Fruit fly (Drosophila melanogaster) whole organism, wandering third instar larva: Measurements from ENCODE around the gene Hmgcr.

ENCODE experiments used
- CG32264 ChIP-seq: fragments of 200-800 bp; sonication (Bioruptor generic); optimal IDR thresholded peaks from 2 replicates; lab custom pipeline; 2016; ENCODE audit warnings: missing biosample characterization, missing genetic modification characterization
- CG9705 ChIP-seq: fragments of 200-800 bp; sonication (Bioruptor generic); optimal IDR thresholded peaks from 2 replicates; lab custom pipeline; 2018; ENCODE audit warnings: missing biosample characterization, mild to moderate bottlenecking, missing genetic modification characterization
- Dfd ChIP-seq: fragments of >200 bp; optimal IDR thresholded peaks from 2 replicates; lab custom pipeline; 2017; ENCODE audit warnings: missing biosample characterization, missing genetic modification characterization
- GATAd ChIP-seq: sonication (Bioruptor generic); optimal IDR thresholded peaks from 2 replicates; lab custom pipeline; 2016; ENCODE audit warnings: missing biosample characterization, missing genetic modification characterization
- HLH106 ChIP-seq: fragments of 200-800 bp; optimal IDR thresholded peaks from 3 replicates; lab custom pipeline; 2019; ENCODE audit warnings: missing biosample characterization, mild to moderate bottlenecking, missing genetic modification characterization, moderate library complexity
- Hnf4 ChIP-seq: fragments of 200-800 bp; sonication (Bioruptor generic); optimal IDR thresholded peaks from 2 replicates; lab custom pipeline; 2016; ENCODE audit warnings: missing biosample characterization, mild to moderate bottlenecking, missing genetic modification characterization
- Hr83 ChIP-seq: fragments of 200-300 bp; sonication (Bioruptor generic); optimal IDR thresholded peaks from 2 replicates; lab custom pipeline; 2016; ENCODE audit warnings: missing biosample characterization, mild to moderate bottlenecking, missing genetic modification characterization, moderate library complexity; ENCODE audit not compliant: poor library complexity, severe bottlenecking
- Jra ChIP-seq: sonication (Bioruptor generic); optimal IDR thresholded peaks from 2 replicates; lab custom pipeline; 2016; ENCODE audit warnings: missing biosample characterization, missing genetic modification characterization
- Myc ChIP-seq: fragments of >200 bp; optimal IDR thresholded peaks from 2 replicates; lab custom pipeline; 2017
- OdsH ChIP-seq: fragments of 200-800 bp; sonication (Bioruptor generic); optimal IDR thresholded peaks from 2 replicates; lab custom pipeline; 2016; ENCODE audit warnings: missing biosample characterization, mild to moderate bottlenecking, missing genetic modification characterization
- Rel ChIP-seq, 2 experiments: fragments of 200-800 bp; sonication (Bioruptor generic) in 1 of 2; optimal IDR thresholded peaks; 2 replicates in 1 of 2; 3 replicates in 1 of 2; lab custom pipeline; 2016 to 2019; ENCODE audit warnings: mild to moderate bottlenecking in 2 of 2, missing biosample characterization in 2 of 2, missing genetic modification characterization in 2 of 2, moderate library complexity in 1 of 2
- Sp1 ChIP-seq: fragments of 200-800 bp; sonication (Bioruptor generic); optimal IDR thresholded peaks from 3 replicates; lab custom pipeline; 2019; ENCODE audit warnings: missing biosample characterization, mild to moderate bottlenecking, missing genetic modification characterization, moderate library complexity
- br ChIP-seq: fragments of 200-800 bp; sonication (Bioruptor generic); optimal IDR thresholded peaks from 2 replicates; lab custom pipeline; 2016; ENCODE audit warnings: missing biosample characterization, missing genetic modification characterization
- dmrt93B ChIP-seq: fragments of 200-800 bp; sonication (Bioruptor generic); optimal IDR thresholded peaks from 2 replicates; lab custom pipeline; 2018; ENCODE audit warnings: missing biosample characterization, mild to moderate bottlenecking, missing genetic modification characterization
- dsf ChIP-seq: sonication (Bioruptor generic); optimal IDR thresholded peaks from 2 replicates; lab custom pipeline; 2016; ENCODE audit warnings: missing biosample characterization, missing genetic modification characterization, borderline replicate concordance
- ey ChIP-seq: fragments of 200-800 bp; sonication (Bioruptor generic); optimal IDR thresholded peaks from 2 replicates; lab custom pipeline; 2016; ENCODE audit warnings: missing biosample characterization, missing genetic modification characterization
- foxo ChIP-seq, 2 experiments: fragments of 200-800 bp; sonication (Bioruptor generic); optimal IDR thresholded peaks; 2 replicates in 1 of 2; 3 replicates in 1 of 2; lab custom pipeline; 2016 to 2017; ENCODE audit warnings: missing biosample characterization in 2 of 2, missing genetic modification characterization in 2 of 2
- fru ChIP-seq: fragments of 200-800 bp; sonication (Bioruptor generic); optimal IDR thresholded peaks from 3 replicates; lab custom pipeline; 2016; ENCODE audit warnings: missing biosample characterization, mild to moderate bottlenecking, missing genetic modification characterization
- h ChIP-seq: fragments of 200-800 bp; sonication (Bioruptor generic); optimal IDR thresholded peaks from 3 replicates; lab custom pipeline; 2016; ENCODE audit warnings: missing biosample characterization, mild to moderate bottlenecking, missing genetic modification characterization
- jim ChIP-seq: fragments of 175-275, 200-325 bp; sonication (Bioruptor generic); optimal IDR thresholded peaks from 2 replicates; lab custom pipeline; 2016; ENCODE audit warnings: missing biosample characterization, mild to moderate bottlenecking, missing genetic modification characterization
- pan ChIP-seq: fragments of >200 bp; optimal IDR thresholded peaks from 2 replicates; lab custom pipeline; 2017
- psq ChIP-seq: fragments of 200-800 bp; sonication (Bioruptor generic); optimal IDR thresholded peaks from 3 replicates; lab custom pipeline; 2017; ENCODE audit warnings: missing biosample characterization, mild to moderate bottlenecking, missing genetic modification characterization, moderate library complexity
- rgr ChIP-seq: fragments of 200-800 bp; sonication (Bioruptor generic); optimal IDR thresholded peaks from 3 replicates; lab custom pipeline; 2016; ENCODE audit warnings: missing biosample characterization, mild to moderate bottlenecking, missing genetic modification characterization
- sage ChIP-seq: fragments of 200-800 bp; sonication (Bioruptor generic); optimal IDR thresholded peaks from 2 replicates; lab custom pipeline; 2016; ENCODE audit warnings: missing biosample characterization, mild to moderate bottlenecking, missing genetic modification characterization
- sv ChIP-seq: fragments of 200-800 bp; sonication (Bioruptor generic); optimal IDR thresholded peaks from 3 replicates; lab custom pipeline; 2016; ENCODE audit warnings: missing biosample characterization, missing genetic modification characterization
- tai ChIP-seq: sonication (Bioruptor generic); optimal IDR thresholded peaks from 2 replicates; lab custom pipeline; 2016; ENCODE audit warnings: missing biosample characterization, missing genetic modification characterization
- usp ChIP-seq: fragments of >200 bp; optimal IDR thresholded peaks from 2 replicates; lab custom pipeline; 2017; ENCODE audit warnings: missing biosample characterization, missing genetic modification characterization
- woc ChIP-seq: sonication (Bioruptor generic); optimal IDR thresholded peaks from 2 replicates; lab custom pipeline; 2016; ENCODE audit warnings: missing biosample characterization, mild to moderate bottlenecking, missing genetic modification characterization

Hmgcr gene

DNA sequence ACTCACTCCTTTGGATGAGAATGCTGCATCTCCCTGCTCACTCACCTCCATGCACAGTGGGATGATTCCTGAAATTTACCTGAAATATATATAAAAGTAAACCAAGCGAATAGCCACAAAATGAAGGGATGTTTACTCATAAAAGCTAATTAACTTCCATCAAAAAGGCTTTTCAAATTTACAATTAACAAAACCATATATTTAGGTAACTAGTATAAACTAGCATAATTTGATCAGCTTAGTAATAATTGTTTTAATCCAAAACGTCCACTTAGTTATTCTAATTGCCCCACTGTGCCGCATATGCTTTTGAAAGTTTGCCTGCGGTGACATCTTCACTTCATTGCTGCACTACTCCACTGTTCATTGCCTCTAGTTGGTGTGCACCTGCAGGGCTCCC lies 50.8 kb downstream of the Hmgcr start:
- TF ChIP-seq fru (GFP tag; lab: Kevin White, UChicago) = peak; percentile 75
- TF ChIP-seq ey (GFP tag; lab: Kevin White, UChicago) = peak; percentile 64
- peak; percentile 54 for TF ChIP-seq woc (GFP tag; lab: Kevin White, UChicago)
- TF ChIP-seq dmrt93B = no peak
- TF ChIP-seq jim = no peak
- no peak for TF ChIP-seq tai (GFP tag; lab: Kevin White, UChicago)
- peak; percentile 65 for TF ChIP-seq OdsH (GFP tag; lab: Kevin White, UChicago)
- TF ChIP-seq Sp1 (GFP tag; lab: Kevin White, UChicago) = peak; percentile 48
- TF ChIP-seq rgr (GFP tag; lab: Kevin White, UChicago) = peak; percentile 60
- peak; percentile 51 for TF ChIP-seq br (GFP tag; lab: Kevin White, UChicago)
- peak in 1 of 2 experiments; percentile 72 for TF ChIP-seq foxo (GFP tag; optimal IDR thresholded peaks at IDR 0.05; lab: Kevin White, UChicago)
- TF ChIP-seq sv = peak; percentile 13
- peak; percentile 34 for TF ChIP-seq psq (GFP tag; lab: Kevin White, UChicago)
- no peak for TF ChIP-seq Hr83 (GFP tag; lab: Kevin White, UChicago)
- TF ChIP-seq Dfd (GFP tag; lab: Kevin White, UChicago) = no peak
- TF ChIP-seq h (GFP tag; lab: Kevin White, UChicago) = peak; percentile 75
- no peak for TF ChIP-seq GATAd (GFP tag; lab: Kevin White, UChicago)
- peak; percentile 53 for TF ChIP-seq HLH106 (tag; lab: Kevin White, UChicago)

DNA sequence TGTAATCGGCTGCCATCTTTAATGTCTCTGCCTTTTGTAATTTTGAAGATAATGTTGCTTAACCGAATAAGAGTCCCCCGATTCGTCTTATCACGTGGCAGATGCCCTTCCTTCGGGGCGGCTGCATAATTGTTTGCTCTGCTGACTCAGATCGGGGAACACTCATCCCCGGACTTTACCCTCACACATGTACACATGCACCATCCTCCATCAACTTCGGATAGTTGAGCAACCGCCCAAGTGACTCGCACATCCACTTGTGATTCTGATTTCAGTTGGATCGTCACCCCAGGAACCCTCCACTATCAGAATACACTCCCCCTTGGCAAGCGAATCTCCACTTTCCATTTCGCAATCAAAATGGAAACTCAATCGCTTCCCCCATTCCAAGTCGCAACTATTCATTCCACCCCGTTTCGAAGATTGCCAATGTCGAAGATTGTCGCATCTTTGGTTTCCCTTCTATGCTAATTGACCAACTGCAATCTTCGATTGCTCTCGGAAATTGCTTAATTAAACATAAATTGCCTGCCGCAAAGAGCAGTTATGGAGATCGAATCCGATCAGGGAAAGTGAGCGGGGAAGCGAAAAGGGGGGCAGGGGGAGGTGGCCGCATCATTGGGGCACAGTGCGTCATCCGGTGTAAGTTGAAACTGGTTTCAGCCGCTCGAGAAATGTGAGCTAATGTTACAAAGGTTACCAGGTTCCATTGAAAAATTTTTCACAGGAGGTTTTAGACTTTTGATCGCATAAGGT lies 52.0 kb downstream of the Hmgcr start:
- TF ChIP-seq Myc (lab: Kevin White, UChicago) (no peak), jim (no peak), OdsH (GFP tag; lab: Kevin White, UChicago) (no peak), Hnf4 (no peak)
- TF ChIP-seq, all 38 proteins: peak for 0

DNA sequence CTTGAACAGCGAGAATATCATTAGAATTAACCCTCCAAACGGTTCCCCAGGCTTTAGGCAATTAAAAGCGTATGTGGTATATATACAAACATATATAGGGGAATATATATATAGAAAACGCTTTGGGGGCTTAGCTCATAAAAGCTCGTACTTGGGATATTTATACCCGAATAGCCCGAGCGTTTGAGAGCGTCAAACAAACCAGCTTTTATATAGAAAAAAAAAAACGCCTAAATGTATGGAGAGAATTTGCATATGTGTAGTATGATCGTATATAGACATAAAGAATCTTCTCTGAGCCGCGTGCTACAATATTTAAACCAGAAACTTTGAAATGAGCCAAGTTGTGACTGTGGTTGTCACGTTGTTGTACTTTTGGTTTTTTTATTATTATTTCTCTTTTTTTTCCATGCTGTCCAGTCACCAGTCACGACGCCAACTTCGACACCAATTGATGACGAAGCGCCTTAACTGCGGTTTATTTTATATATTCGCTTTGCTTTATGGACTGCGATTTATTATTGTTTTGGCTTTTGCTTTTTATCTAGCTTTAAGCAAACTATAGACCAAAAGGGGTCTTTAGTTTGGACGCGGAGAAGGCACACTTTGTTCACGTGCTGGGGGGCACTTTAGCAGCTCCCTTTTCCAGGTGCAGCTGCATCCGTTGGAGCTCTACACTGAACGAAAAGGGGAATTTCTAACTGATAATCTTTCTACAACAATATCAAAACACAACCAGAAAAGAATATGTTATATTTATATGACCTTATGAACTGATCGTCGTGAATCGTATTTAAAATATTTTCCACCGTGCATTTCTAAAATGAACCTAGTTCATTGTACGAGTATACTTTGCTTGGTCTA lies 53.9 kb downstream of the Hmgcr start:
- TF ChIP-seq Jra (no peak), foxo (GFP tag; optimal IDR thresholded peaks at IDR 0.05; lab: Kevin White, UChicago) (peak in 1 of 2 experiments; percentile 30), dsf (no peak), HLH106 (tag; lab: Kevin White, UChicago) (no peak), ey (GFP tag; lab: Kevin White, UChicago) (no peak)
- TF ChIP-seq, all 38 proteins: peak for 1

DNA sequence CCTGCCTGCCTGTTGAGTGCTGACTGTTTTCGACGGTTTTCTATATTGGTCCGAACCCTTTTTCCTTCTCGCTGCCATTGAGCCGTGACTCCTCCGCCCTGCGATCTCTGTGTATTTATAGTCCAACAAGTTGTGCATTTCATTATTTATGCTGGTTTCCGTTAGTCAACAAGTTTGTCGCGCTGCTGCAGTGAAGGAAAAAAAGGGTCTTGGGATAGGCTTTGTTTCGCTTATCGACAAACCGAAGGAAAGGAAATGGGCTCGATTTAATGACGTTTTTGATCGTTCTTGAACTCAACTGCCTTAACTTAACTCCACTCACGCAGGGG lies 54.5 kb downstream of the Hmgcr start:
- TF ChIP-seq sage (GFP tag; lab: Kevin White, UChicago) = no peak
- no peak for TF ChIP-seq CG9705 (GFP tag; lab: Kevin White, UChicago)
- TF ChIP-seq usp (GFP tag; lab: Kevin White, UChicago) = no peak
- TF ChIP-seq dmrt93B = no peak
- no peak for TF ChIP-seq ey (GFP tag; lab: Kevin White, UChicago)
- no peak for TF ChIP-seq rgr (GFP tag; lab: Kevin White, UChicago)
- no peak for TF ChIP-seq OdsH (GFP tag; lab: Kevin White, UChicago)
- TF ChIP-seq pan (lab: Kevin White, UChicago) = no peak
- TF ChIP-seq Dfd (GFP tag; lab: Kevin White, UChicago) = no peak
- TF ChIP-seq CG32264 (GFP tag; lab: Kevin White, UChicago) = no peak
- no peak for TF ChIP-seq jim
- no peak for TF ChIP-seq GATAd (GFP tag; lab: Kevin White, UChicago)
- TF ChIP-seq Hnf4 = no peak
- no peak for TF ChIP-seq h (GFP tag; lab: Kevin White, UChicago)
- TF ChIP-seq psq (GFP tag; lab: Kevin White, UChicago) = no peak
- TF ChIP-seq dsf = no peak
- TF ChIP-seq HLH106 (tag; lab: Kevin White, UChicago) = no peak
- no peak for TF ChIP-seq Rel (GFP tag; optimal IDR thresholded peaks at IDR 0.05; lab: Kevin White, UChicago)
- TF ChIP-seq Rel (tag; optimal IDR thresholded peaks at IDR 0.05; lab: Kevin White, UChicago) = no peak
- TF ChIP-seq, all 38 proteins: peak for 0
